Worm (Caenorhabditis elegans) whole organism, mixed stage, embryonic: ENCODE results near the gene rsp-8.
A peak's percentile ranks its signal among the peaks of the same experiment; 100 is the strongest.

ENCODE experiments used
- M03D4.4 ChIP-seq: sonication (generic microtip); optimal IDR thresholded peaks from 2 replicates; lab custom pipeline; 2017; ENCODE audit warnings: mild to moderate bottlenecking, missing genetic modification characterization, missing compliant biosample characterization
- blmp-1 ChIP-seq: fragments of 150-350 bp; optimal IDR thresholded peaks from 2 replicates; lab custom pipeline; 2014; ENCODE audit warnings: missing biosample characterization, missing genetic modification characterization
- ceh-39 ChIP-seq: fragments of 150-350 bp; optimal IDR thresholded peaks from 2 replicates; lab custom pipeline; 2014; ENCODE audit warnings: missing biosample characterization, missing genetic modification characterization
- ceh-43 ChIP-seq: fragments of 200-800 bp; sonication (Bioruptor generic); optimal IDR thresholded peaks from 2 replicates; lab custom pipeline; 2018; ENCODE audit warnings: mild to moderate bottlenecking, missing genetic modification characterization, moderate library complexity, missing compliant biosample characterization
- ceh-83 ChIP-seq: fragments of 200-800 bp; sonication (Bioruptor generic); optimal IDR thresholded peaks from 2 replicates; lab custom pipeline; 2018; ENCODE audit warnings: mild to moderate bottlenecking, missing genetic modification characterization, missing compliant biosample characterization
- ces-1 ChIP-seq: fragments of 150-350 bp; optimal IDR thresholded peaks from 2 replicates; lab custom pipeline; 2014; ENCODE audit warnings: missing biosample characterization, missing genetic modification reagents, missing genetic modification characterization
- cnd-1 ChIP-seq: fragments of 200-800 bp; sonication (Bioruptor generic); optimal IDR thresholded peaks from 2 replicates; lab custom pipeline; 2018; ENCODE audit warnings: mild to moderate bottlenecking, missing genetic modification characterization, missing compliant biosample characterization
- drap-1 ChIP-seq: fragments of 200-800 bp; sonication (Bioruptor generic); optimal IDR thresholded peaks from 3 replicates; lab custom pipeline; 2018; ENCODE audit warnings: mild to moderate bottlenecking, missing genetic modification characterization, missing compliant biosample characterization
- elt-1 ChIP-seq: sonication (generic microtip); optimal IDR thresholded peaks from 2 replicates; lab custom pipeline; 2017; ENCODE audit warnings: missing genetic modification characterization, mild to moderate bottlenecking, missing compliant biosample characterization, antibody characterized with exemption, moderate library complexity, borderline replicate concordance; ENCODE audit not compliant: insufficient read depth
- elt-3 ChIP-seq: fragments of 150-350 bp; optimal IDR thresholded peaks from 2 replicates; lab custom pipeline; 2014; ENCODE audit warnings: missing biosample characterization, missing genetic modification characterization
- flh-1 ChIP-seq: fragments of 200-800 bp; sonication (Bioruptor generic); optimal IDR thresholded peaks from 2 replicates; lab custom pipeline; 2018; ENCODE audit warnings: mild to moderate bottlenecking, missing genetic modification characterization, moderate library complexity, missing compliant biosample characterization
- ham-2 ChIP-seq: fragments of 200-800 bp; sonication (Bioruptor generic); optimal IDR thresholded peaks from 2 replicates; lab custom pipeline; 2018; ENCODE audit warnings: mild to moderate bottlenecking, missing genetic modification characterization, missing compliant biosample characterization
- lin-13 ChIP-seq: fragments of 150-350 bp; optimal IDR thresholded peaks from 2 replicates; lab custom pipeline; 2014; ENCODE audit warnings: missing biosample characterization, missing genetic modification characterization
- lin-32 ChIP-seq: fragments of 200-800 bp; sonication (Bioruptor generic); optimal IDR thresholded peaks from 2 replicates; lab custom pipeline; 2018; ENCODE audit warnings: mild to moderate bottlenecking, missing genetic modification characterization, missing compliant biosample characterization
- lsy-2 ChIP-seq: fragments of 150-350 bp; optimal IDR thresholded peaks from 2 replicates; lab custom pipeline; 2014; ENCODE audit warnings: missing biosample characterization, missing genetic modification characterization
- mab-5 ChIP-seq: fragments of 150-350 bp; optimal IDR thresholded peaks from 2 replicates; lab custom pipeline; 2014; ENCODE audit warnings: missing biosample characterization, missing genetic modification characterization
- mep-1 ChIP-seq: fragments of 150-350 bp; optimal IDR thresholded peaks from 2 replicates; lab custom pipeline; 2017; ENCODE audit warnings: missing biosample characterization, missing genetic modification reagents, missing genetic modification characterization, inconsistent platforms
- mls-2 ChIP-seq: sonication (generic microtip); optimal IDR thresholded peaks from 2 replicates; lab custom pipeline; 2016; ENCODE audit warnings: mild to moderate bottlenecking, missing genetic modification characterization, moderate library complexity, missing compliant biosample characterization
- nhr-12 ChIP-seq: fragments of 150-350 bp; optimal IDR thresholded peaks from 2 replicates; lab custom pipeline; 2014; ENCODE audit warnings: missing biosample characterization, missing genetic modification characterization
- nhr-2 ChIP-seq: fragments of 150-350 bp; optimal IDR thresholded peaks from 2 replicates; lab custom pipeline; 2014; ENCODE audit warnings: missing biosample characterization, missing genetic modification characterization
- nhr-28 ChIP-seq: fragments of 150-350 bp; optimal IDR thresholded peaks from 2 replicates; lab custom pipeline; 2014; ENCODE audit warnings: missing biosample characterization, missing genetic modification characterization
- nhr-76 ChIP-seq: sonication (generic microtip); optimal IDR thresholded peaks from 2 replicates; lab custom pipeline; 2017; ENCODE audit warnings: missing biosample characterization, missing genetic modification characterization
- pha-4 ChIP-seq: fragments of 150-350 bp; optimal IDR thresholded peaks from 2 replicates; lab custom pipeline; 2018; ENCODE audit warnings: missing biosample characterization, missing genetic modification reagents, missing genetic modification characterization
- sptf-1 ChIP-seq: sonication (generic microtip); optimal IDR thresholded peaks from 2 replicates; lab custom pipeline; 2017; ENCODE audit warnings: mild to moderate bottlenecking, missing genetic modification characterization, moderate library complexity, missing compliant biosample characterization
- tbx-8 ChIP-seq: fragments of 200-800 bp; sonication (Bioruptor generic); optimal IDR thresholded peaks from 2 replicates; lab custom pipeline; 2018; ENCODE audit warnings: mild to moderate bottlenecking, missing genetic modification characterization, moderate library complexity, missing compliant biosample characterization
- unc-120 ChIP-seq: sonication (generic microtip); optimal IDR thresholded peaks from 2 replicates; lab custom pipeline; 2017; ENCODE audit warnings: missing genetic modification characterization, missing compliant biosample characterization; ENCODE audit not compliant: poor library complexity, severe bottlenecking
- unc-39 ChIP-seq: fragments of 150-350 bp; optimal IDR thresholded peaks from 2 replicates; lab custom pipeline; 2014; ENCODE audit warnings: missing biosample characterization, missing genetic modification characterization
- unc-62 ChIP-seq: fragments of 150-350 bp; optimal IDR thresholded peaks from 2 replicates; lab custom pipeline; 2014; ENCODE audit warnings: missing biosample characterization, missing genetic modification reagents, missing genetic modification characterization
- zip-8 ChIP-seq: fragments of 150-350 bp; optimal IDR thresholded peaks from 2 replicates; lab custom pipeline; 2014; ENCODE audit warnings: missing biosample characterization, missing genetic modification characterization

The rsp-8 gene

ce11 chrIII:11843007-11843406 lies 16.8 kb downstream of the rsp-8 start:
- TF ChIP-seq ham-2 (GFP tag; lab: Kevin White, UChicago) (no peak), nhr-76 (tag; lab: Kevin White, UChicago) (no peak), elt-3 (tag; lab: Kevin White, UChicago) (no peak), unc-39 (no peak), cnd-1 (tag; lab: Kevin White, UChicago) (no peak), ceh-43 (no peak), tbx-8 (GFP tag; lab: Kevin White, UChicago) (no peak), pha-4 (tag; lab: Kevin White, UChicago) (no peak), unc-62 (no peak), blmp-1 (no peak)

- TF ChIP-seq mls-2: no peak
- TF ChIP-seq nhr-76 (tag; lab: Kevin White, UChicago): no peak
- TF ChIP-seq zip-8: no peak
- no peak for TF ChIP-seq lsy-2 (tag; lab: Kevin White, UChicago)
- no peak for TF ChIP-seq pha-4 (tag; lab: Kevin White, UChicago)
- TF ChIP-seq ceh-39: no peak
- no peak for TF ChIP-seq lin-32 (GFP tag; lab: Kevin White, UChicago)
- no peak for TF ChIP-seq nhr-12 (tag; lab: Kevin White, UChicago)
- TF ChIP-seq sptf-1 (tag; lab: Kevin White, UChicago): no peak
- no peak for TF ChIP-seq lin-13 (tag; lab: Kevin White, UChicago)
- no peak for TF ChIP-seq tbx-8 (GFP tag; lab: Kevin White, UChicago)
- no peak for TF ChIP-seq unc-120 (tag; lab: Kevin White, UChicago)
- no peak for TF ChIP-seq flh-1 (GFP tag; lab: Kevin White, UChicago)
Measured at ce11 chrIII:11846365-11846764, 20.1 kb downstream of the rsp-8 start, which contains the start of gene ntl-3. Gene ntl-3, minus strand, starts transcription at chrIII:11846465.

ce11 chrIII:11847014-11847413 lies 20.8 kb downstream of the rsp-8 start:
- TF ChIP-seq mab-5 (tag; lab: Kevin White, UChicago) (no peak), ces-1 (GFP tag; lab: Kevin White, UChicago) (peak; percentile 26)

- TF ChIP-seq mep-1 (tag; lab: Kevin White, UChicago) (no peak), lsy-2 (tag; lab: Kevin White, UChicago) (peak; percentile 96)
Measured at ce11 chrIII:11847658-11848202, 21.5 kb downstream of the rsp-8 start, which contains the start of gene mif-1. Gene mif-1, plus strand, starts transcription at chrIII:11848152.

ce11 chrIII:11848317-11848716 lies 22.1 kb downstream of the rsp-8 start:
- no peak for TF ChIP-seq drap-1 (GFP tag; lab: Kevin White, UChicago)
- TF ChIP-seq tbx-8 (GFP tag; lab: Kevin White, UChicago): peak; percentile 8
- TF ChIP-seq cnd-1 (tag; lab: Kevin White, UChicago): peak; percentile 39
- TF ChIP-seq zip-8: no peak
- TF ChIP-seq M03D4.4 (tag; lab: Kevin White, UChicago): peak; percentile 17
- TF ChIP-seq nhr-12 (tag; lab: Kevin White, UChicago): no peak
- no peak for TF ChIP-seq ceh-83
- no peak for TF ChIP-seq lin-13 (tag; lab: Kevin White, UChicago)

- TF ChIP-seq nhr-76 (tag; lab: Kevin White, UChicago) (no peak), pha-4 (tag; lab: Kevin White, UChicago) (no peak), lin-13 (tag; lab: Kevin White, UChicago) (no peak), nhr-28 (tag; lab: Kevin White, UChicago) (no peak), elt-3 (tag; lab: Kevin White, UChicago) (no peak), ceh-83 (no peak), elt-1 (tag; lab: Kevin White, UChicago) (no peak), ces-1 (GFP tag; lab: Kevin White, UChicago) (no peak), nhr-2 (tag; lab: Kevin White, UChicago) (no peak), blmp-1 (no peak), ceh-39 (no peak), lsy-2 (tag; lab: Kevin White, UChicago) (no peak), cnd-1 (tag; lab: Kevin White, UChicago) (no peak)
Measured at ce11 chrIII:11849590-11849989, 23.4 kb downstream of the rsp-8 start.
